Fruit fly (Drosophila melanogaster): ENCODE data around the gene CG13284.
A peak's percentile ranks its signal among the peaks of the same experiment; 100 is the strongest.

CG13284 gene

dm6 chr2L:16826872-16827506 is 21.5 kb downstream of the CG13284 start, which contains the start of gene AspRS-m (continued):
- no peak for TF ChIP-seq ci (GFP tag; IDR thresholded peaks at IDR 0.05)
- TF ChIP-seq Scr (GFP tag; IDR thresholded peaks at IDR 0.05; ENCODE audit: partially characterized antibody), result peak; percentile 88
- TF ChIP-seq luna (GFP tag; optimal IDR thresholded peaks at IDR 0.05), result no peak
- TF ChIP-seq CG30403 (GFP tag; optimal IDR thresholded peaks at IDR 0.05), result peak; percentile 46
- TF ChIP-seq pum (GFP tag; optimal IDR thresholded peaks at IDR 0.05), result no peak
- peak; percentile 28 for TF ChIP-seq CG9817 (tag; optimal IDR thresholded peaks at IDR 0.05)
- TF ChIP-seq amos (GFP tag; IDR thresholded peaks at IDR 0.05; ENCODE audit: partially characterized antibody), result peak; percentile 92
- no peak for TF ChIP-seq CG12942 (GFP tag; optimal IDR thresholded peaks at IDR 0.05)
- TF ChIP-seq Chrac-16 (GFP tag; optimal IDR thresholded peaks at IDR 0.05), result peak; percentile 9
- TF ChIP-seq abd-A (tag; optimal IDR thresholded peaks at IDR 0.05), result no peak
- peak; percentile 17 for TF ChIP-seq az2 (GFP tag; optimal IDR thresholded peaks at IDR 0.05)
- no peak for TF ChIP-seq CG1647 (GFP tag; optimal IDR thresholded peaks at IDR 0.05)
- peak; percentile 45 for TF ChIP-seq Sin3A (optimal IDR thresholded peaks at IDR 0.05)
- TF ChIP-seq E2f1 (GFP tag; IDR thresholded peaks at IDR 0.05), result no peak
- no peak for TF ChIP-seq Fer2 (tag; optimal IDR thresholded peaks at IDR 0.05)
- peak; percentile 72 for TF ChIP-seq nerfin-1 (tag; optimal IDR thresholded peaks at IDR 0.05)
- TF ChIP-seq nerfin-2 (GFP tag; IDR thresholded peaks at IDR 0.05; ENCODE audit: partially characterized antibody), result peak; percentile 78
- TF ChIP-seq Hey (tag; optimal IDR thresholded peaks at IDR 0.05), result no peak
- TF ChIP-seq gfzf (GFP tag; optimal IDR thresholded peaks at IDR 0.05), result peak; percentile 37
- no peak for TF ChIP-seq tup (GFP tag; optimal IDR thresholded peaks at IDR 0.05)
- no peak for TF ChIP-seq sc (optimal IDR thresholded peaks at IDR 0.05)
- no peak for TF ChIP-seq sc (GFP tag; optimal IDR thresholded peaks at IDR 0.05)
- TF ChIP-seq Adf1 (GFP tag; IDR thresholded peaks at IDR 0.05), result peak; percentile 40
- peak; percentile 77 for TF ChIP-seq MBD-R2 (GFP tag; IDR thresholded peaks at IDR 0.05)
- TF ChIP-seq zen2 (GFP tag; IDR thresholded peaks at IDR 0.05; ENCODE audit: partially characterized antibody), result peak; percentile 27; the same call in 1 of the 3 replicates
- peak; percentile 66 for TF ChIP-seq stwl (tag; optimal IDR thresholded peaks at IDR 0.05)
- TF ChIP-seq dm (GFP tag; optimal IDR thresholded peaks at IDR 0.05), result peak; percentile 1
- no peak for TF ChIP-seq Atf-2 (GFP tag; optimal IDR thresholded peaks at IDR 0.05)
- no peak for TF ChIP-seq sima (GFP tag; optimal IDR thresholded peaks at IDR 0.05)
- peak; percentile 30 for TF ChIP-seq ewg (GFP tag; optimal IDR thresholded peaks at IDR 0.05)
- peak; percentile 64 for TF ChIP-seq MESR4 (GFP tag; optimal IDR thresholded peaks at IDR 0.05)
- TF ChIP-seq Hr78 (GFP tag; optimal IDR thresholded peaks at IDR 0.05), result no peak
- peak; percentile 35 for TF ChIP-seq trem (tag; optimal IDR thresholded peaks at IDR 0.05)
- TF ChIP-seq ham (GFP tag; IDR thresholded peaks at IDR 0.05), result no peak
- TF ChIP-seq HLH4C (GFP tag; IDR thresholded peaks at IDR 0.05; ENCODE audit: partially characterized antibody), result peak; percentile 86
- TF ChIP-seq pfk (GFP tag; optimal IDR thresholded peaks at IDR 0.05), result no peak
- no peak for TF ChIP-seq so (GFP tag; IDR thresholded peaks at IDR 0.05)
- TF ChIP-seq ara (GFP tag; IDR thresholded peaks at IDR 0.05), result no peak
- peak; percentile 44; the same call in 1 of the 3 replicates for TF ChIP-seq Dbx (GFP tag; IDR thresholded peaks at IDR 0.05)
- no peak for TF ChIP-seq Lpt (GFP tag; optimal IDR thresholded peaks at IDR 0.05)
- no peak for TF ChIP-seq B-H2 (GFP tag; optimal IDR thresholded peaks at IDR 0.05)
- TF ChIP-seq eve (GFP tag; optimal IDR thresholded peaks at IDR 0.05), result no peak
- TF ChIP-seq sna (GFP tag; IDR thresholded peaks at IDR 0.05; ENCODE audit: partially characterized antibody), result peak; percentile 84
- TF ChIP-seq CG16813 (GFP tag; IDR thresholded peaks at IDR 0.05; ENCODE audit: partially characterized antibody), result peak; percentile 92
- TF ChIP-seq ro (GFP tag; IDR thresholded peaks at IDR 0.05), result no peak
- no peak for TF ChIP-seq shn (GFP tag; optimal IDR thresholded peaks at IDR 0.05)
- TF ChIP-seq CG42726 (GFP tag; IDR thresholded peaks at IDR 0.05; ENCODE audit: partially characterized antibody), result peak; percentile 83; the same call in 1 of the 2 replicates
- TF ChIP-seq wor (GFP tag; IDR thresholded peaks at IDR 0.05), result no peak
- no peak for TF ChIP-seq Xrp1 (GFP tag; IDR thresholded peaks at IDR 0.05)
- no peak for TF ChIP-seq CG5180 (GFP tag; optimal IDR thresholded peaks at IDR 0.05)
